Fruit fly (Drosophila melanogaster) whole organism, pupa: Measurements from ENCODE around the gene VhaM9.7-b.
A peak's percentile ranks its signal among the peaks of the same experiment; 100 is the strongest.

ENCODE experiments used
- CG10348 ChIP-seq: fragments of 200-800 bp; sonication (Bioruptor generic); IDR thresholded peaks from 2 replicates; pipeline ENCODE4 v1.3.6; 2022; ENCODE audit warnings: missing biosample characterization, missing genetic modification characterization
- CG12605 ChIP-seq: fragments of 200-800 bp; sonication (Bioruptor generic); IDR thresholded peaks from 2 replicates; pipeline ENCODE4 v1.3.6; 2022; ENCODE audit warnings: missing biosample characterization, missing genetic modification characterization
- CG13204 ChIP-seq: fragments of 200-800 bp; sonication (Bioruptor generic); optimal IDR thresholded peaks from 2 replicates; lab custom pipeline; 2018; ENCODE audit warnings: missing biosample characterization, mild to moderate bottlenecking, missing genetic modification characterization, moderate library complexity
- CG14655 ChIP-seq: fragments of 200-800 bp; sonication (Bioruptor generic); optimal IDR thresholded peaks from 3 replicates; lab custom pipeline; 2017; ENCODE audit warnings: mild to moderate bottlenecking, missing biosample characterization, missing genetic modification reagents, missing genetic modification characterization
- CG15710 ChIP-seq: fragments of 200-800 bp; sonication (Bioruptor generic); optimal IDR thresholded peaks from 2 replicates; lab custom pipeline; 2018; ENCODE audit warnings: missing biosample characterization, mild to moderate bottlenecking, missing genetic modification characterization, moderate library complexity
- CG17806 ChIP-seq: fragments of 200-800 bp; sonication (Bioruptor generic); optimal IDR thresholded peaks from 2 replicates; lab custom pipeline; 2018; ENCODE audit warnings: missing biosample characterization, mild to moderate bottlenecking, missing genetic modification characterization, moderate library complexity
- CG32121 ChIP-seq: fragments of 200-800 bp; sonication (Bioruptor generic); IDR thresholded peaks from 2 replicates; pipeline ENCODE4 v1.3.6; 2022; ENCODE audit warnings: missing biosample characterization, missing genetic modification characterization
- CG34367 ChIP-seq: fragments of 200-800 bp; sonication (Bioruptor generic); optimal IDR thresholded peaks from 2 replicates; lab custom pipeline; 2018; ENCODE audit warnings: missing biosample characterization, mild to moderate bottlenecking, missing genetic modification characterization
- CG4496 ChIP-seq: fragments of 200-800 bp; sonication (Bioruptor generic); IDR thresholded peaks from 3 replicates; pipeline ENCODE4 v1.3.6; 2022; ENCODE audit warnings: missing biosample characterization, missing genetic modification characterization
- CG8159 ChIP-seq: fragments of 200-800 bp; sonication (Bioruptor generic); optimal IDR thresholded peaks from 3 replicates; lab custom pipeline; 2018; ENCODE audit warnings: missing biosample characterization, mild to moderate bottlenecking, missing genetic modification characterization, moderate library complexity
- CG8301 ChIP-seq: fragments of 200-800 bp; sonication (Bioruptor generic); optimal IDR thresholded peaks from 2 replicates; lab custom pipeline; 2018; ENCODE audit warnings: missing biosample characterization, mild to moderate bottlenecking, missing genetic modification characterization
- CG9948 ChIP-seq: fragments of 200-800 bp; sonication (Bioruptor generic); optimal IDR thresholded peaks from 2 replicates; lab custom pipeline; 2018; ENCODE audit warnings: missing biosample characterization, mild to moderate bottlenecking, missing genetic modification characterization, moderate library complexity
- D1 ChIP-seq: fragments of 200-800 bp; sonication (Bioruptor generic); optimal IDR thresholded peaks from 2 replicates; lab custom pipeline; 2018; ENCODE audit warnings: missing biosample characterization, mild to moderate bottlenecking, missing genetic modification characterization, moderate library complexity
- EcR ChIP-seq: fragments of 200-800 bp; sonication (Bioruptor generic); optimal IDR thresholded peaks from 3 replicates; lab custom pipeline; 2019; ENCODE audit warnings: missing biosample characterization, missing genetic modification characterization, mild to moderate bottlenecking, moderate library complexity, missing genetic modification reagents
- Ets98B ChIP-seq: fragments of 200-800 bp; sonication (Bioruptor generic); IDR thresholded peaks from 2 replicates; pipeline ENCODE4 v1.3.6; 2022; ENCODE audit warnings: missing biosample characterization, missing genetic modification characterization
- Pif1A ChIP-seq: fragments of 200-800 bp; sonication (Bioruptor generic); optimal IDR thresholded peaks from 3 replicates; lab custom pipeline; 2016; ENCODE audit warnings: missing biosample characterization, missing genetic modification characterization
- Pif1B ChIP-seq: fragments of 200-800 bp; sonication (Bioruptor generic); optimal IDR thresholded peaks from 3 replicates; lab custom pipeline; 2016; ENCODE audit warnings: missing biosample characterization, missing genetic modification characterization
- Snoo ChIP-seq: fragments of 200-800 bp; sonication (Bioruptor generic); optimal IDR thresholded peaks from 3 replicates; lab custom pipeline; 2017; ENCODE audit warnings: missing biosample characterization, mild to moderate bottlenecking, missing genetic modification characterization, inconsistent platforms
- fd96Ca ChIP-seq: fragments of 200-800 bp; sonication (Bioruptor generic); IDR thresholded peaks from 3 replicates; pipeline ENCODE4 v1.3.6; 2022; ENCODE audit warnings: missing biosample characterization, missing genetic modification characterization
- gl ChIP-seq: fragments of 200-800 bp; sonication (Bioruptor generic); optimal IDR thresholded peaks from 2 replicates; lab custom pipeline; 2018; ENCODE audit warnings: missing biosample characterization, mild to moderate bottlenecking, missing genetic modification characterization
- rn ChIP-seq: fragments of 200-800 bp; sonication (Bioruptor generic); IDR thresholded peaks from 2 replicates; pipeline ENCODE4 v1.3.6; 2022; ENCODE audit warnings: missing biosample characterization, missing genetic modification characterization

Gene VhaM9.7-b

DNA sequence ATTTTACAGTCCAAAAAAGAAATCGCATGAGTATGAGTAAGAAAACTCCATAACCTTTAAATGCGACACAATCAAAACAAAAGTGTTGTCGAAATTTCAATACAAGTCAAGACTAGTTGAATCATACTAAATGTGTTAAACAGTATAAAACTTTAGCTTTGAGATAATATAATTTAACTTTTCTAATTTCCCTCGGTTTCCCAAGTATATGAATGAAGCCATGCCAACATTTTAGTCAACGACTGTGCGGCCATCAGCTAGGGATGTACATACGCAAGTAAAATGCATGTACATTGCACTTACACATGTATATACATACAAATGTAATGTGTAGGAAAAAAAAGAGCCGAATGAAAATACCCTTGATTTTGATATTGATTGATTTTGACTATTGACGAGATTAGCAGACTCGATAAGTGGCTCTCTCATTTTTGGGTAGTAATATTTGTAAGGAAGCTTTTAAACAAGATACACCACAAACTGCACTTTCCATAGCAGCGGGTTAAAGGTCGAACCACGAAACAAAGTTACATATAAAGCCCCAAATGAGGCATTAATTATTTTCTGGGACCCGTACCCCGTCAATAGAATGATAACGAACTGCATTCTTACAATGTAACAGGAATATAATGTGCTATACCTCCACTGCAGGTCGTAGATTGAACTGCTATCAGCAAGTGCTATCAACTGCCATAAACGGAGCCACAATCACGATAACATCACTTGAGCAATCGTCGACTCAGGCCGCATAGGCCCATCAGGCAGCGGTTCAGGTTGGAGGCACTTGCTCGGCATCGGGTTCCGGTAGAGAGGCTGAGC is 15.4 kb upstream of the VhaM9.7-b start:
- TF ChIP-seq Snoo (peak; percentile 16), CG12605 (GFP tag; lab: Robert Waterston, UW) (no peak), rn (GFP tag; lab: Robert Waterston, UW) (no peak; the same call in 1 of the 2 replicates), gl (tag; lab: Kevin White, UChicago) (no peak), Ets98B (GFP tag; lab: Robert Waterston, UW) (peak; percentile 60), CG4496 (GFP tag; lab: Robert Waterston, UW) (no peak; the same call in 2 of the 3 replicates), CG32121 (GFP tag; lab: Robert Waterston, UW) (peak; percentile 67), CG13204 (GFP tag; lab: Kevin White, UChicago) (no peak), Pif1A (GFP tag; lab: Kevin White, UChicago) (no peak), CG17806 (peak; percentile 38), CG8159 (tag; lab: Kevin White, UChicago) (no peak), CG34367 (no peak), CG8301 (tag; lab: Kevin White, UChicago) (peak; percentile 44), CG9948 (tag; lab: Kevin White, UChicago) (peak; percentile 4), Pif1B (GFP tag; lab: Kevin White, UChicago) (peak; percentile 54), EcR (GFP tag; lab: Kevin White, UChicago) (no peak), CG14655 (GFP tag; lab: Kevin White, UChicago) (no peak), CG15710 (tag; lab: Kevin White, UChicago) (peak; percentile 33)

DNA sequence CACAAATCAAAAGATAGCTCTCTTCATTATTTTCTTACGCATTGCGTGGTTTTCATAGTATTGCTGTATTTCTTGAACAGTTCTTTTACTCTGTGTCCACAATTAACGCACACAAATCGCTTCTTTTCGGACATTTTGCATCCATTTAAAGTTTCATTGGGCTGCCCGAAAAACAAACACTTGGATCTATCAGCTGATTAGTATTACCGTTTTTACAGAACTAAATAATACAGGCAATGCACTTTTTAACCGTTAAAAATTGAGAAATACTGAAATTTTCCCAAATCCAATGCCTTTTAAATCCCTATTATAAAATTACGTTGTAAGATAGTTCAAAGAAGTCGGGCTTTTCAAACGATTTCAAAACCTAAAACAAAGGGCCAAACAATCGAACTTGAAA is 10.6 kb upstream of the VhaM9.7-b start, which contains the start of gene Arv1:
TSS of gene Arv1 (minus strand) at position 226 of the 400 bp plus-strand sequence.
- TF ChIP-seq D1: no peak
- no peak for TF ChIP-seq CG10348 (GFP tag; lab: Robert Waterston, UW)
- TF ChIP-seq CG12605 (GFP tag; lab: Robert Waterston, UW): no peak
- TF ChIP-seq gl (tag; lab: Kevin White, UChicago): no peak
- TF ChIP-seq CG4496 (GFP tag; lab: Robert Waterston, UW): no peak
- TF ChIP-seq EcR (GFP tag; lab: Kevin White, UChicago): no peak
- no peak for TF ChIP-seq Snoo
- no peak for TF ChIP-seq rn (GFP tag; lab: Robert Waterston, UW)
- TF ChIP-seq CG14655 (GFP tag; lab: Kevin White, UChicago): no peak
- no peak for TF ChIP-seq CG15710 (tag; lab: Kevin White, UChicago)
- no peak for TF ChIP-seq CG8159 (tag; lab: Kevin White, UChicago)
- no peak for TF ChIP-seq Pif1B (GFP tag; lab: Kevin White, UChicago)
- TF ChIP-seq CG9948 (tag; lab: Kevin White, UChicago): no peak
- no peak for TF ChIP-seq CG32121 (GFP tag; lab: Robert Waterston, UW)
- no peak for TF ChIP-seq CG17806
- TF ChIP-seq CG8301 (tag; lab: Kevin White, UChicago): no peak
- TF ChIP-seq CG34367: no peak
- no peak for TF ChIP-seq Ets98B (GFP tag; lab: Robert Waterston, UW)

DNA sequence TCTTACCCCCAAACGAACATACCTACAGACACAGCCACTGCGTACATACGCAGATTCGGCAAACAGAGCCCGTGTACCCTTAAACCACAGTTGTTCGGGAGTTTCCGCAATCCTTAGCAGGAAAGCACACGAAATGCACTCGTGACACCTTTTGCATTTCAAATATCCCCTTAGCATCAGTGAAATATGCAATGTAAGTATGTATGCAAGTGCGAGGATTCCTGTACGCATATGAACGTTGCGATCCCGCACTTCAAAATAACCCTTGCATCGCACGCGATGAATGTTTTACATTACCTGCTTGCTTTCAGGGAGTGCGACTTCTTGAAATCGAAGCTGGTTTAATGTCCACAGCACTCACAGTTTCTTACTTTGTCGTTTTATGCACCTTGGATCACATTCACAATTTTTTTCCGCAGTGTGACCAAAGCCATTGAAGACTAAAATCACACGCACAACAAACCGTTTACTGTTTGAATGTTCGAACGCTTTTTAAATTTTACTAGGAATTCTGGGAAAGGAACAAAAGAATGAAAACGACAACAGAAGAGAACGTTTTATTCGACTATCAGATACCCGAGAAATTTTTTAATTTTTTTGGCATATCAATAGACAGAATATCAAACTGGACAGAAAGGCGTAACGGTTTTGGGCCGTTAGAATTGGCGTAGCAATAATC is 6.3 kb upstream of the VhaM9.7-b start, which contains the start of gene Mkrn1:
TSS of gene Mkrn1 (minus strand) at position 444 of the 679 bp plus-strand sequence.
- no peak for TF ChIP-seq CG8301 (tag; lab: Kevin White, UChicago)
- no peak for TF ChIP-seq Pif1B (GFP tag; lab: Kevin White, UChicago)
- no peak for TF ChIP-seq gl (tag; lab: Kevin White, UChicago)
- TF ChIP-seq Pif1A (GFP tag; lab: Kevin White, UChicago): no peak
- no peak for TF ChIP-seq D1
- no peak for TF ChIP-seq CG10348 (GFP tag; lab: Robert Waterston, UW)
- TF ChIP-seq rn (GFP tag; lab: Robert Waterston, UW): no peak
- TF ChIP-seq CG9948 (tag; lab: Kevin White, UChicago): no peak
- TF ChIP-seq CG34367: no peak
- TF ChIP-seq Snoo: no peak
- TF ChIP-seq CG13204 (GFP tag; lab: Kevin White, UChicago): no peak
- no peak for TF ChIP-seq CG14655 (GFP tag; lab: Kevin White, UChicago)
- TF ChIP-seq fd96Ca (GFP tag; lab: Robert Waterston, UW): no peak
- no peak for TF ChIP-seq CG4496 (GFP tag; lab: Robert Waterston, UW)
- TF ChIP-seq EcR (GFP tag; lab: Kevin White, UChicago): no peak
- no peak for TF ChIP-seq CG12605 (GFP tag; lab: Robert Waterston, UW)
- TF ChIP-seq CG32121 (GFP tag; lab: Robert Waterston, UW): no peak
- TF ChIP-seq Ets98B (GFP tag; lab: Robert Waterston, UW): no peak
- no peak for TF ChIP-seq CG15710 (tag; lab: Kevin White, UChicago)
- TF ChIP-seq CG8159 (tag; lab: Kevin White, UChicago): no peak

DNA sequence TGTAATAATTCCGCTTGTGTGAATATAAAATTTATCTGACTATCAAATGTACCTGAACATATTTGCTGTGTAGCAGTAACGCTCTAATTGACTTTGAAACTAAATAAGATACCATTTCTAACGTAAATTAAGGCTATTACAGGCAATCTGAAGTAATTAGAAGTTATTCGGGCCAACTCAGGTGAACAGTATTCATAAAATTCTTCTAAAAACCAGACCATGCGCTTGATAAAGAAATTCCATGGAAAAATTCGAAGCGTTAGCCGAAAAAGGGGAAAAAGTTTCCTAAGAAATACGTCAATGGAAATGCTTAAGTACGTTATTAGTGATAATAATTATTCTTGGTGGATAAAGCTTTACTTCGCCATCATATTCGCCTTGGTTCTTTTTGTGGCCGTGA is 5.3 kb upstream of the VhaM9.7-b start, which contains the start of gene ppk5:
TSS of gene ppk5 (plus strand) at position 301 of the 400 bp plus-strand sequence.
- TF ChIP-seq rn (GFP tag; lab: Robert Waterston, UW) (no peak), D1 (no peak), CG13204 (GFP tag; lab: Kevin White, UChicago) (no peak), CG32121 (GFP tag; lab: Robert Waterston, UW) (no peak), EcR (GFP tag; lab: Kevin White, UChicago) (no peak), CG14655 (GFP tag; lab: Kevin White, UChicago) (no peak), CG8159 (tag; lab: Kevin White, UChicago) (no peak), fd96Ca (GFP tag; lab: Robert Waterston, UW) (no peak), CG12605 (GFP tag; lab: Robert Waterston, UW) (no peak), CG4496 (GFP tag; lab: Robert Waterston, UW) (no peak), Snoo (no peak), CG9948 (tag; lab: Kevin White, UChicago) (no peak), CG10348 (GFP tag; lab: Robert Waterston, UW) (no peak)
